Fruit fly (Drosophila melanogaster) whole organism, prepupa: Measurements from ENCODE around the gene mon2.

Experiments
- CG11294 ChIP-seq: fragments of 200-800 bp; sonication (Bioruptor generic); IDR thresholded peaks from 2 replicates; pipeline ENCODE4 v1.3.6; 2022; ENCODE audit warnings: missing biosample characterization, missing genetic modification characterization
- CG15336 ChIP-seq: fragments of 200-800 bp; sonication (Bioruptor generic); IDR thresholded peaks from 2 replicates; pipeline ENCODE4 v1.3.6; 2022; ENCODE audit warnings: missing biosample characterization, missing genetic modification characterization
- CG1621 ChIP-seq: fragments of 200-800 bp; sonication (Bioruptor generic); optimal IDR thresholded peaks from 3 replicates; lab custom pipeline; 2018; ENCODE audit warnings: missing biosample characterization, mild to moderate bottlenecking, missing genetic modification characterization
- CG6276 ChIP-seq: fragments of 200-800 bp; sonication (Bioruptor generic); optimal IDR thresholded peaks from 2 replicates; lab custom pipeline; 2017; ENCODE audit warnings: missing biosample characterization, mild to moderate bottlenecking, missing genetic modification characterization
- Ets96B ChIP-seq: fragments of 200-800 bp; optimal IDR thresholded peaks from 2 replicates; lab custom pipeline; 2019; ENCODE audit warnings: missing biosample characterization, mild to moderate bottlenecking, missing genetic modification characterization, moderate library complexity
- Hr4 ChIP-seq: fragments of 200-800 bp; sonication (Bioruptor generic); optimal IDR thresholded peaks from 3 replicates; lab custom pipeline; 2016; ENCODE audit warnings: missing biosample characterization, missing genetic modification characterization
- Sox102F ChIP-seq: fragments of 200-800 bp; sonication (Bioruptor generic); optimal IDR thresholded peaks from 2 replicates; lab custom pipeline; 2016; ENCODE audit warnings: missing biosample characterization, mild to moderate bottlenecking, missing genetic modification characterization
- dac ChIP-seq: fragments of 200-800 bp; sonication (Bioruptor generic); optimal IDR thresholded peaks from 2 replicates; lab custom pipeline; 2017; ENCODE audit warnings: missing biosample characterization, mild to moderate bottlenecking, missing genetic modification characterization
- eg ChIP-seq: fragments of 200-800 bp; sonication (Bioruptor generic); IDR thresholded peaks from 3 replicates; pipeline ENCODE4 v1.3.6; 2022; ENCODE audit warnings: missing biosample characterization, missing genetic modification characterization
- lz ChIP-seq: fragments of 200-800 bp; sonication (Bioruptor generic); optimal IDR thresholded peaks from 3 replicates; lab custom pipeline; 2016; ENCODE audit warnings: missing biosample characterization, missing genetic modification characterization
- pdm3 ChIP-seq: fragments of 200-800 bp; sonication (Bioruptor generic); optimal IDR thresholded peaks from 3 replicates; lab custom pipeline; 2016; ENCODE audit warnings: missing biosample characterization, missing genetic modification characterization

DNA sequence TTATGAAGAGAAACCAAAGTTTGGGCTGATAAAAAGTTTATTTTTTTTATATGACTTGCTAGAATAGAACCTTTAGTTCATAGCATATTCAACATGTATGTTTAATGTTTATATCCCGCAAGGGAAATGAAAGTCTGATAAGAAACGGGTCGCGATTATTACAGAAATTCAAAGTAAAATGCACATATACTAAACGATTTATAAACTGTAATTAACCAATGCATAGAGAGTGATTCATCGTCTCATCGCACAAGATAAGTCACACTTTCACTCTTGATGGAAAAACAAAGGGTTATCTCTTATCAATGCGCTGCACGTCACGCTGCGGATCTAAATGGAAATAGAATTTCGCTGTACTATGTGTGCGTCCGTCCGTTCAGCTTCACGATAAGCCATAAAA is 5.1 kb upstream of the mon2 start:
- TF ChIP-seq eg (no peak), CG1621 (tag; lab: Kevin White, UChicago) (no peak), CG11294 (GFP tag; lab: Robert Waterston, UW) (no peak), lz (GFP tag; lab: Kevin White, UChicago) (no peak), pdm3 (GFP tag; lab: Kevin White, UChicago) (no peak), dac (GFP tag; lab: Kevin White, UChicago) (no peak), Ets96B (tag; lab: Kevin White, UChicago) (no peak), Hr4 (GFP tag; lab: Kevin White, UChicago) (no peak), CG6276 (no peak), Sox102F (no peak), CG15336 (GFP tag; lab: Robert Waterston, UW) (no peak)
